Worm (Caenorhabditis elegans) whole organism, young adult: ENCODE results near the gene Y7A5A.9.

Experiments used
- Y67H2A.10 ChIP-seq: fragments of 200-800 bp; sonication (Bioruptor generic); conservative IDR thresholded peaks from 2 replicates; pipeline ENCODE4 v1.3.6; 2022; ENCODE audit warnings: missing genetic modification reagents, missing genetic modification characterization, missing compliant biosample characterization
- attf-6 ChIP-seq: fragments of 200-800 bp; sonication (Bioruptor generic); IDR thresholded peaks from 2 replicates; pipeline ENCODE4 v1.3.6; 2022; ENCODE audit warnings: missing genetic modification reagents, missing genetic modification characterization, missing compliant biosample characterization
- dpff-1 ChIP-seq: sonication (generic microtip); optimal IDR thresholded peaks from 2 replicates; lab custom pipeline; 2017; ENCODE audit warnings: mild to moderate bottlenecking, missing genetic modification characterization, missing compliant biosample characterization
- dpl-1 ChIP-seq: fragments of 150-350 bp; optimal IDR thresholded peaks from 2 replicates; lab custom pipeline; 2014; ENCODE audit warnings: missing biosample characterization, missing genetic modification reagents, missing genetic modification characterization
- nhr-90 ChIP-seq: sonication (generic microtip); optimal IDR thresholded peaks from 2 replicates; lab custom pipeline; 2016; ENCODE audit warnings: missing genotype, mild to moderate bottlenecking, missing genetic modification characterization, missing compliant biosample characterization

- no peak for TF ChIP-seq attf-6 (GFP tag; lab: Robert Waterston, UW)
- TF ChIP-seq Y67H2A.10 = no peak
- TF ChIP-seq dpff-1 = no peak
- TF ChIP-seq nhr-90 = no peak
- no peak for TF ChIP-seq dpl-1
These were observed 32.0 kb upstream of the Y7A5A.9 start, which contains the start of gene Y7A5A.10 for ce11 chrX:15794977-15795376.
